Fruit fly (Drosophila melanogaster): ENCODE results near the gene CG7714.

Gene CG7714

DNA sequence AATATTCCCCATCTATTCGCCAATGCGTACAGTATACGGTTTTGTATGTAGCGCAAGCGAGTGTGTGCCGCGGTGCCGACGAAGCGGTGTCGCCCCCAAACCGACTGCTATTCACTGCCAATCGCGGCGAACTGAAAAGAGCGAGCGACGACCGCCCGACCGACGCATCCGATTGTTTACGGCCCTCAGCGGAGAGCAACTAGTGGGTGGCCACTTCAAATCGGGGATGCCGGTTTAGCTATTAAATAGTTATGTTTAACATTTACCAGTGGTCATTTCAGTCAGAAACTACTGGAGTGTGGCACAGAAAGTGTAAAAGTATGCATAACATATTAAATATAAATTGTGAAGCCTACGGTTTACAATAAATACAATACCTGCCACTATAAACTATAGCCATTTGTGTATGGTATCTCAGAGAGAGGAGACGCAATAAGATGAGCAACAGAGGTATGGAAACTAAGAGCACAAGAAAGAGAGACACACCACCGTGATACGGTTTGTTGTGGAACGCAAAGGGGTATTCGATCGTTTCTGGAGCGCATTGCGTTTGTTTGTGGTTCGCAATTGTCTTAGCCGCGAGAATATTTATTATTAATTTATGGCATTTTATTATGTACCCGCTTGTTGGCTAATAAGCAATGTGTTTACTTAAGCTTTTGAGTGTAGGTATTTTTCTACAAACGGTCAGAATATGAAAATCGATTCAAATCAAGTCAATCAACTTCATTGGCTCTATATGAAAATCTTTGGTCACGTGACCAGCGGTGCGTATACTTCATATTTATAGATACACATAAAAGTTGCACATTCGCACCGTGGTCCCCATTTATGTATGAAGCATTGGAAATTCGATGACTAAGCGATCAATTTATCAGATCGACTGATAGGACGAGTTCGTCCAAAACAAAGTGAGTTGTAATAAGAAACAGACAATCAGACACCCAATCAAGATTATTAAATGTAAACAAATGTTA lies 14.0 kb upstream of the CG7714 start:
- TF ChIP-seq rn (GFP tag; IDR thresholded peaks at IDR 0.05) (no peak), CG12605 (GFP tag; IDR thresholded peaks at IDR 0.05) (peak; percentile 8; the same call in 1 of the 2 replicates), CG34367 (tag; optimal IDR thresholded peaks at IDR 0.05) (no peak), CG9948 (tag; optimal IDR thresholded peaks at IDR 0.05) (no peak), EcR (GFP tag; optimal IDR thresholded peaks at IDR 0.05) (peak; percentile 39), D1 (tag; optimal IDR thresholded peaks at IDR 0.05) (no peak), CG14655 (GFP tag; optimal IDR thresholded peaks at IDR 0.05) (no peak), CG13204 (GFP tag; optimal IDR thresholded peaks at IDR 0.05) (peak; percentile 69), Pif1B (GFP tag; optimal IDR thresholded peaks at IDR 0.05) (peak; percentile 34), CG17806 (tag; optimal IDR thresholded peaks at IDR 0.05) (no peak), CG4496 (GFP tag; IDR thresholded peaks at IDR 0.05) (peak; percentile 45; the same call in 1 of the 3 replicates), CG8159 (tag; optimal IDR thresholded peaks at IDR 0.05) (no peak), gl (tag; optimal IDR thresholded peaks at IDR 0.05) (no peak)

DNA sequence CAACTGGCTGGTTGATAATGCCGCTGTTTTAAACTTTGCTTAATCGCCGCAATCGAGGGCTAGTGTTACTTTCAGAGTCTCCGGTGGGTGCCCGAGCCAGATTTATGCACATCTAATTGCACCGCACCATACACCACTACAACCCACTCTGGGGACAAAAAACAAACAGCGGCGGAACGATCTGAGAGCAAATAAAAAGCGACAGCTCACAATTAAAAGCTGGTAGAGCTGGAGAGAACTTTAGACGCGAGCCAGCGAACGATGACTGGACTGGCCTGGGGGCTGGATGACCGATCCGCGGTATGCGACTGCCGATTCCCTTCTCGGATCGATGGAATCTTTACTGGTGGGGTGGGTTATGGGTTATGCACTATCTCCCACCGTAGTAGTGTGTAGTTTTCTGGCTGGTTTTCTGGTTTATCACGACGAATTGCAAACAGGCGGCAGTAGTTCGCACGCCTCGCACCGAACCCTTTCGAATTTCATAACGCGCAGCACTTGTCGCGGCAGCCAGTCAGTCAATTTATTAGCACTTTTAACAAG lies 13.3 kb upstream of the CG7714 start:
- TF ChIP-seq rn (GFP tag; IDR thresholded peaks at IDR 0.05) (no peak), Pif1B (GFP tag; optimal IDR thresholded peaks at IDR 0.05) (no peak), CG8159 (tag; optimal IDR thresholded peaks at IDR 0.05) (no peak), CG10348 (GFP tag; IDR thresholded peaks at IDR 0.05) (no peak), fd96Ca (GFP tag; IDR thresholded peaks at IDR 0.05) (no peak), CG15710 (tag; optimal IDR thresholded peaks at IDR 0.05) (peak; percentile 7), CG9948 (tag; optimal IDR thresholded peaks at IDR 0.05) (no peak), CG14655 (GFP tag; optimal IDR thresholded peaks at IDR 0.05) (peak; percentile 56), D1 (tag; optimal IDR thresholded peaks at IDR 0.05) (no peak), CG13204 (GFP tag; optimal IDR thresholded peaks at IDR 0.05) (no peak), CG8301 (tag; optimal IDR thresholded peaks at IDR 0.05) (peak; percentile 7), CG32121 (GFP tag; IDR thresholded peaks at IDR 0.05) (peak; percentile 40; the same call in 1 of the 2 replicates), Snoo (tag; optimal IDR thresholded peaks at IDR 0.05) (no peak), CG4496 (GFP tag; IDR thresholded peaks at IDR 0.05) (peak; percentile 57; the same call in 1 of the 3 replicates), EcR (GFP tag; optimal IDR thresholded peaks at IDR 0.05) (peak; percentile 64), CG34367 (tag; optimal IDR thresholded peaks at IDR 0.05) (no peak), gl (tag; optimal IDR thresholded peaks at IDR 0.05) (peak; percentile 4), CG17806 (tag; optimal IDR thresholded peaks at IDR 0.05) (peak; percentile 19), Ets98B (GFP tag; IDR thresholded peaks at IDR 0.05) (no peak), CG12605 (GFP tag; IDR thresholded peaks at IDR 0.05) (peak; percentile 53; the same call in 1 of the 2 replicates), Pif1A (GFP tag; optimal IDR thresholded peaks at IDR 0.05) (no peak)

DNA sequence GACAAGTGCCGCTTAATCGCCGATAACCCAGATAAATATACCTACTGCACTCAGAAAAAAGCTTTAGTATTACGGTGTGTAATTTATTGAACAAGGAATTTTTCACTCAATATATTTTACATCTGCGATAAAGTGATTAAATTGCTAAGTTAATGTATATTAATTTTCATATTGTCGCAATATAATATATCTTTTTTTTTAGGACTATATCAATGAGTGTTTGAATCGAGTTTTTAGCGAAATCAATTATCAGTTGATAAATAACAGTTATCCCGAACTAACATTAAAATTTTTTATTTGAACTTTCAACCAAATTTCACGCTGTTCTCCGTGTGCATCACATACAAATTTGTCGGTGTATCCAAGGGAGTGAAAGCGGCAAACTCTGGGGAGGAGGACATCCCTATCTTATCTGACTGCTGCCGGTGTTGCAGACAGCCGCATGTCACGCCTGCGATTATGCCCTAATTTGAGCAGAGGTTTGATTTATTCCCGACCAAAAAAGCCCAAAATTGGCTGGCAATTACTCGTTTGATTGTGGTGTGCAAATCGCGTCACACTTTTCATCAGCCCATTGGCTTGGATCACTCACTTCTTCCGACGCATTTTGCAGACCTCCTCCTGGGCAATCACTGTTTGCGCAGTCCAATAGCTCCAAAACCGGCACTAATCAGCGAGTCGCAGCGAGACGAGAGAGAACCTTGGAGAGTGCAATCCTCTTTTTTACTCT lies 12.6 kb upstream of the CG7714 start:
- TF ChIP-seq CG17806 (tag; optimal IDR thresholded peaks at IDR 0.05) (peak; percentile 24), CG9948 (tag; optimal IDR thresholded peaks at IDR 0.05) (peak; percentile 44), CG10348 (GFP tag; IDR thresholded peaks at IDR 0.05) (no peak), Snoo (tag; optimal IDR thresholded peaks at IDR 0.05) (peak; percentile 11)

DNA sequence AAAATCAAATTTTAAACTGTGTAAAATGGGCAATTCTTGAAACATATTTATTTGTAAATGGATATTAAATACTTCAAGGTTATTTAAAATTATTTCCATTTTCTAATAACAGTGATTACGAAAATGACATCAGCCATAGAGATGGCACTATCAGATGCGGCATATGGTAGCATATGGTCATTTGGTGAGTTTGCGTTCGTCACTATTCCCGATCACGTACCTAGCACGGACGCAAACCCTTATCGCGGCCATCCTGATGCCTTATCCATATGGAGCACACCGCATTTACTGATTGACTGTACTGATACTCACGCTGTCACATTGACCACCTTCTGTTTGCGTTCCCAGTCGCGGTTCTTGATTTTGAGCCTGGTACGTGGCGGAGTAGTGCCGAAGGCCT lies 11.9 kb upstream of the CG7714 start:
- TF ChIP-seq CG15710 (tag; optimal IDR thresholded peaks at IDR 0.05) (no peak), CG17806 (tag; optimal IDR thresholded peaks at IDR 0.05) (no peak), rn (GFP tag; IDR thresholded peaks at IDR 0.05) (no peak), CG12605 (GFP tag; IDR thresholded peaks at IDR 0.05) (no peak), CG14655 (GFP tag; optimal IDR thresholded peaks at IDR 0.05) (no peak)

DNA sequence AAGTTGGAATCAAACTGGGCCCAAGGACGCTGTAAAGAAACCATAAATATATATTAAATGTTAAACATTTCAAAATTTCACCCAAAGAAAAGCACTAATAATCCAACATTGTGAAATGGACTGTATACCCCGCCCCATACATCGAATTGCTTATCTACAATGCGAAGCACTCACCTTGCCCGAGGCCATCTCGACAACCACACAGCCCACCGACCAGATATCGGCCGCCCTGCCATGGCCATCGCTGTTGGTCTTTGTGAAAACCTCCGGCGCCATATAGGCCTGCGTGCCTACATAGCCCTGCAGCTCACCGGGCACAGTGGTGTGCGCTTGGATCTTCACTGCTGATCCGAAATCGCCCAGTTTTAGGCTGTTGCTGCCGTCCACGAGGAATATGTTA lies 7.3 kb upstream of the CG7714 start:
- TF ChIP-seq Pif1B (GFP tag; optimal IDR thresholded peaks at IDR 0.05) (no peak), Snoo (tag; optimal IDR thresholded peaks at IDR 0.05) (no peak), fd96Ca (GFP tag; IDR thresholded peaks at IDR 0.05) (no peak), Pif1A (GFP tag; optimal IDR thresholded peaks at IDR 0.05) (no peak), CG17806 (tag; optimal IDR thresholded peaks at IDR 0.05) (no peak), Ets98B (GFP tag; IDR thresholded peaks at IDR 0.05) (no peak), CG8301 (tag; optimal IDR thresholded peaks at IDR 0.05) (no peak), CG14655 (GFP tag; optimal IDR thresholded peaks at IDR 0.05) (no peak), CG32121 (GFP tag; IDR thresholded peaks at IDR 0.05) (no peak), D1 (tag; optimal IDR thresholded peaks at IDR 0.05) (no peak), rn (GFP tag; IDR thresholded peaks at IDR 0.05) (no peak), EcR (GFP tag; optimal IDR thresholded peaks at IDR 0.05) (no peak), CG8159 (tag; optimal IDR thresholded peaks at IDR 0.05) (no peak), CG13204 (GFP tag; optimal IDR thresholded peaks at IDR 0.05) (no peak), CG4496 (GFP tag; IDR thresholded peaks at IDR 0.05) (no peak), CG9948 (tag; optimal IDR thresholded peaks at IDR 0.05) (no peak), CG12605 (GFP tag; IDR thresholded peaks at IDR 0.05) (no peak)
